Worm (Caenorhabditis elegans) whole organism, L4/young adult: ENCODE data around the gene K12H6.9.
A peak's percentile ranks its signal among the peaks of the same experiment; 100 is the strongest.

Experiments used
- W03F9.2 ChIP-seq: fragments of 150-350 bp; optimal IDR thresholded peaks from 2 replicates; lab custom pipeline; 2014; ENCODE audit warnings: missing biosample characterization, missing genetic modification characterization
- dao-5 ChIP-seq: sonication (generic microtip); optimal IDR thresholded peaks from 2 replicates; lab custom pipeline; 2016; ENCODE audit warnings: missing genotype, missing genetic modification characterization, moderate library complexity, missing compliant biosample characterization
- him-1 ChIP-seq: sonication (generic microtip); optimal IDR thresholded peaks from 2 replicates; lab custom pipeline; 2016; ENCODE audit warnings: missing genotype, missing genetic modification reagents, missing genetic modification characterization, missing compliant biosample characterization

K12H6.9 gene

ce11 chrII:2859873-2860821 lies 35.9 kb downstream of the K12H6.9 start:
- TF ChIP-seq him-1 (tag; lab: Kevin White, UChicago) (no peak), W03F9.2 (tag; lab: Kevin White, UChicago) (no peak), dao-5 (peak; percentile 26)

ce11 chrII:2861385-2862099 lies 37.3 kb downstream of the K12H6.9 start:
- TF ChIP-seq dao-5 (peak; percentile 6), him-1 (tag; lab: Kevin White, UChicago) (no peak), W03F9.2 (tag; lab: Kevin White, UChicago) (no peak)

- TF ChIP-seq dao-5 (no peak), W03F9.2 (tag; lab: Kevin White, UChicago) (no peak)
Observed at ce11 chrII:2862557-2863035, 38.4 kb downstream of the K12H6.9 start.

ce11 chrII:2864229-2864628 lies 40.0 kb downstream of the K12H6.9 start, which contains the start of gene Y110A2AL.5:
Gene Y110A2AL.5, plus strand, starts transcription at chrII:2864529.
- TF ChIP-seq dao-5 (no peak), W03F9.2 (tag; lab: Kevin White, UChicago) (no peak), him-1 (tag; lab: Kevin White, UChicago) (no peak)

- TF ChIP-seq him-1 (tag; lab: Kevin White, UChicago) = no peak
- no peak for TF ChIP-seq W03F9.2 (tag; lab: Kevin White, UChicago)
- no peak for TF ChIP-seq dao-5
Observed at ce11 chrII:2865355-2865754, 41.2 kb downstream of the K12H6.9 start.

- no peak for TF ChIP-seq dao-5
- no peak for TF ChIP-seq him-1 (tag; lab: Kevin White, UChicago)
- no peak for TF ChIP-seq W03F9.2 (tag; lab: Kevin White, UChicago)
Observed at ce11 chrII:2866541-2867124, 42.4 kb downstream of the K12H6.9 start, which contains the start of the genes Y110A2AL.9 and Y110A2AL.3. Gene Y110A2AL.9, minus strand, starts transcription at chrII:2866641. Gene Y110A2AL.3, plus strand, starts transcription at chrII:2867074.

ce11 chrII:2867701-2868100 lies 43.5 kb downstream of the K12H6.9 start, which contains the start of gene Y110A2AL.2:
Gene Y110A2AL.2, plus strand, starts transcription at chrII:2868001.
- TF ChIP-seq him-1 (tag; lab: Kevin White, UChicago) (no peak), dao-5 (no peak), W03F9.2 (tag; lab: Kevin White, UChicago) (no peak)

- TF ChIP-seq him-1 (tag; lab: Kevin White, UChicago) = no peak
- TF ChIP-seq dao-5 = no peak
- no peak for TF ChIP-seq W03F9.2 (tag; lab: Kevin White, UChicago)
Observed at ce11 chrII:2871816-2872215, 47.6 kb downstream of the K12H6.9 start, which contains the start of gene Y110A2AL.10. Gene Y110A2AL.10, minus strand, starts transcription at chrII:2871916.
